Fruit fly (Drosophila melanogaster) whole organism, embryonic: ENCODE data around the gene CG15382.

Experiments used
- Atf-2 ChIP-seq: fragments of 200-800 bp; sonication (Bioruptor generic); optimal IDR thresholded peaks from 2 replicates; lab custom pipeline; 2016; ENCODE audit warnings: missing biosample characterization, missing genetic modification characterization
- CG10147 ChIP-seq: fragments of 200-800 bp; sonication (Bioruptor generic); optimal IDR thresholded peaks from 2 replicates; lab custom pipeline; 2019; ENCODE audit warnings: missing biosample characterization, mild to moderate bottlenecking, missing genetic modification characterization, moderate library complexity
- CG10274 ChIP-seq: fragments of 200-800 bp; sonication (Bioruptor generic); optimal IDR thresholded peaks from 3 replicates; lab custom pipeline; 2017; ENCODE audit warnings: missing biosample characterization, mild to moderate bottlenecking, missing genetic modification characterization
- CG10431 ChIP-seq: fragments of 200-800 bp; sonication (Bioruptor generic); optimal IDR thresholded peaks from 3 replicates; lab custom pipeline; 2018; ENCODE audit warnings: missing biosample characterization, mild to moderate bottlenecking, missing genetic modification characterization
- CG11093 ChIP-seq: fragments of 200-800 bp; sonication (Bioruptor generic); IDR thresholded peaks from 3 replicates; pipeline ENCODE4 v1.3.6; 2022; ENCODE audit warnings: missing biosample characterization, missing genetic modification characterization
- CG1233 ChIP-seq: fragments of 200-800 bp; sonication (Bioruptor generic); optimal IDR thresholded peaks from 4 replicates; lab custom pipeline; 2018; ENCODE audit warnings: missing biosample characterization, mild to moderate bottlenecking, missing genetic modification characterization
- CG13287 ChIP-seq: fragments of 200-800 bp; sonication (Bioruptor generic); IDR thresholded peaks from 2 replicates; pipeline ENCODE4 v1.3.6; 2022; ENCODE audit warnings: missing biosample characterization, missing genetic modification characterization; ENCODE audit not compliant: partially characterized antibody
- CG13775 ChIP-seq: fragments of 200-800 bp; sonication (Bioruptor generic); optimal IDR thresholded peaks from 3 replicates; lab custom pipeline; 2017; ENCODE audit warnings: missing biosample characterization, mild to moderate bottlenecking, missing genetic modification characterization
- CG14965 ChIP-seq: fragments of 200-800 bp; sonication (Bioruptor generic); optimal IDR thresholded peaks from 2 replicates; lab custom pipeline; 2016; ENCODE audit warnings: missing biosample characterization, missing genetic modification characterization, borderline replicate concordance
- CG16813 ChIP-seq: fragments of 200-800 bp; sonication (Bioruptor generic); IDR thresholded peaks from 3 replicates; pipeline ENCODE4 v1.3.6; 2022; ENCODE audit warnings: missing biosample characterization, missing genetic modification characterization; ENCODE audit not compliant: partially characterized antibody
- CG2678 ChIP-seq: fragments of 200-800 bp; sonication (Bioruptor generic); optimal IDR thresholded peaks from 3 replicates; lab custom pipeline; 2019; ENCODE audit warnings: missing biosample characterization, mild to moderate bottlenecking, missing genetic modification characterization, moderate library complexity
- CG3065 ChIP-seq: fragments of 200-800 bp; sonication (Bioruptor generic); optimal IDR thresholded peaks from 2 replicates; lab custom pipeline; 2016; ENCODE audit warnings: missing biosample characterization, missing genetic modification characterization
- CG33557 ChIP-seq: fragments of 200-800 bp; sonication (Bioruptor generic); optimal IDR thresholded peaks from 2 replicates; lab custom pipeline; 2019; ENCODE audit warnings: missing biosample characterization, mild to moderate bottlenecking, missing genetic modification characterization, moderate library complexity
- CG4360 ChIP-seq: fragments of 200-800 bp; sonication (Bioruptor generic); IDR thresholded peaks from 2 replicates; pipeline ENCODE4 v1.3.6; 2022; ENCODE audit warnings: missing biosample characterization, missing genetic modification characterization
- CG4854 ChIP-seq: fragments of 200-800 bp; sonication (Bioruptor generic); optimal IDR thresholded peaks from 2 replicates; lab custom pipeline; 2016; ENCODE audit warnings: missing biosample characterization, missing genetic modification characterization, inconsistent platforms
- CG6175 ChIP-seq: fragments of 200-800 bp; sonication (Bioruptor generic); IDR thresholded peaks from 3 replicates; pipeline ENCODE4 v1.3.6; 2022; ENCODE audit warnings: missing biosample characterization, missing genetic modification characterization
- CG7372 ChIP-seq: fragments of 200-800 bp; sonication (Bioruptor generic); IDR thresholded peaks from 2 replicates; pipeline ENCODE4 v1.3.6; 2022; ENCODE audit warnings: missing biosample characterization, missing genetic modification characterization
- CG8478 ChIP-seq: fragments of >200 bp; optimal IDR thresholded peaks from 2 replicates; lab custom pipeline; 2018
- CG9437 ChIP-seq: fragments of 200-800 bp; sonication (Bioruptor generic); optimal IDR thresholded peaks from 2 replicates; lab custom pipeline; 2018; ENCODE audit warnings: missing biosample characterization, mild to moderate bottlenecking, missing genetic modification characterization
- CG9727 ChIP-seq: fragments of 200-800 bp; sonication (Bioruptor generic); optimal IDR thresholded peaks from 3 replicates; lab custom pipeline; 2017; ENCODE audit warnings: missing biosample characterization, mild to moderate bottlenecking, missing genetic modification characterization
- CG9797 ChIP-seq: fragments of 200-800 bp; sonication (Bioruptor generic); optimal IDR thresholded peaks from 3 replicates; lab custom pipeline; 2018; ENCODE audit warnings: missing biosample characterization, mild to moderate bottlenecking, missing genetic modification characterization
- CG9876 ChIP-seq: fragments of 200-800 bp; sonication (Bioruptor generic); optimal IDR thresholded peaks from 2 replicates; lab custom pipeline; 2016; ENCODE audit warnings: missing biosample characterization, missing genetic modification characterization
- CG9932 ChIP-seq: fragments of 200-800 bp; sonication (Bioruptor generic); IDR thresholded peaks from 2 replicates; pipeline ENCODE4 v1.3.6; 2022; ENCODE audit warnings: missing biosample characterization, missing genetic modification characterization
- Chrac-16 ChIP-seq: fragments of 200-800 bp; sonication (Bioruptor generic); optimal IDR thresholded peaks from 3 replicates; lab custom pipeline; 2016; ENCODE audit warnings: missing biosample characterization, missing genetic modification characterization
- Dip3 ChIP-seq: fragments of 200-800 bp; sonication (Bioruptor generic); optimal IDR thresholded peaks from 3 replicates; lab custom pipeline; 2016; ENCODE audit warnings: missing biosample characterization, missing genetic modification characterization
- Doc2 ChIP-seq: fragments of 200-800 bp; sonication (Bioruptor generic); IDR thresholded peaks from 2 replicates; pipeline ENCODE4 v1.3.6; 2022; ENCODE audit warnings: missing biosample characterization, missing genetic modification characterization
- Fer1 ChIP-seq: fragments of 200-800 bp; sonication (Bioruptor generic); optimal IDR thresholded peaks from 2 replicates; lab custom pipeline; 2017; ENCODE audit warnings: missing biosample characterization, mild to moderate bottlenecking, missing genetic modification characterization
- Hsf ChIP-seq: fragments of 200-800 bp; sonication (Bioruptor generic); optimal IDR thresholded peaks from 3 replicates; lab custom pipeline; 2016; ENCODE audit warnings: missing biosample characterization, missing genetic modification characterization
- Jarid2 ChIP-seq: fragments of 200-800 bp; sonication (Bioruptor generic); optimal IDR thresholded peaks from 3 replicates; lab custom pipeline; 2017; ENCODE audit warnings: mild to moderate bottlenecking, missing biosample characterization, missing genetic modification reagents, missing genetic modification characterization
- Mad ChIP-seq: fragments of 200-800 bp; sonication (Bioruptor generic); optimal IDR thresholded peaks from 2 replicates; lab custom pipeline; 2016; ENCODE audit warnings: missing biosample characterization, missing genetic modification characterization
- Med ChIP-seq: fragments of 200-800 bp; sonication (Bioruptor generic); peaks from one replicate; lab custom pipeline; 2016; ENCODE audit warnings: missing biosample characterization, missing genetic modification characterization, mild to moderate bottlenecking, inconsistent platforms, moderate library complexity
- Mrtf ChIP-seq: fragments of 200-800 bp; sonication (Bioruptor generic); IDR thresholded peaks from 3 replicates; pipeline ENCODE4 v1.3.6; 2022; ENCODE audit warnings: missing biosample characterization, missing genetic modification characterization
- Myb ChIP-seq: fragments of 200-800 bp; sonication (Bioruptor generic); optimal IDR thresholded peaks from 2 replicates; lab custom pipeline; 2016; ENCODE audit warnings: missing biosample characterization, missing genetic modification characterization
- Ssrp ChIP-seq: fragments of 200-800 bp; sonication (Bioruptor generic); optimal IDR thresholded peaks from 2 replicates; lab custom pipeline; 2018; ENCODE audit warnings: missing biosample characterization, mild to moderate bottlenecking, missing genetic modification characterization, moderate library complexity
- Xbp1 ChIP-seq: fragments of 200-800 bp; sonication (Bioruptor generic); optimal IDR thresholded peaks from 3 replicates; lab custom pipeline; 2016; ENCODE audit warnings: missing biosample characterization, mild to moderate bottlenecking, missing genetic modification characterization
- ab ChIP-seq: fragments of 200-800 bp; sonication (Bioruptor generic); optimal IDR thresholded peaks from 2 replicates; lab custom pipeline; 2016; ENCODE audit warnings: missing biosample characterization, missing genetic modification characterization
- ind ChIP-seq: fragments of 200-800 bp; sonication (Bioruptor generic); optimal IDR thresholded peaks from 3 replicates; lab custom pipeline; 2016; ENCODE audit warnings: missing biosample characterization, missing genetic modification characterization
- insv ChIP-seq, 2 experiments: fragments of 200-800 bp; sonication (Bioruptor generic); optimal IDR thresholded peaks; 3 replicates each; lab custom pipeline; 2016 to 2018; ENCODE audit warnings: missing biosample characterization in 2 of 2, missing genetic modification characterization in 2 of 2
- lilli ChIP-seq: fragments of 200-800 bp; sonication (Bioruptor generic); optimal IDR thresholded peaks from 3 replicates; lab custom pipeline; 2016; ENCODE audit warnings: missing biosample characterization, missing genetic modification characterization
- lmd ChIP-seq: fragments of 200-800 bp; sonication (Bioruptor generic); IDR thresholded peaks from 2 replicates; pipeline ENCODE4 v1.3.6; 2022; ENCODE audit warnings: missing biosample characterization, missing genetic modification characterization
- lov ChIP-seq, 2 experiments: fragments of 200-800 bp in 1 of 2; fragments of >200 bp in 1 of 2; sonication (Bioruptor generic) in 1 of 2; IDR thresholded peaks in 1 of 2; optimal IDR thresholded peaks in 1 of 2; 2 replicates in 1 of 2; 3 replicates in 1 of 2; pipeline versions ENCODE4 v1.3.6 to Lab custom; 2017 to 2022; ENCODE audit warnings: missing biosample characterization in 1 of 2, missing genetic modification characterization in 1 of 2
- mld ChIP-seq: fragments of 200-800 bp; sonication (Bioruptor generic); IDR thresholded peaks from 3 replicates; pipeline ENCODE4 v1.3.6; 2022; ENCODE audit warnings: missing biosample characterization, missing genetic modification characterization; ENCODE audit not compliant: partially characterized antibody
- oc ChIP-seq: fragments of 200-800 bp; sonication (Bioruptor generic); optimal IDR thresholded peaks from 2 replicates; lab custom pipeline; 2018; ENCODE audit warnings: missing biosample characterization, mild to moderate bottlenecking, missing genetic modification characterization, moderate library complexity
- sima ChIP-seq: fragments of 200-800 bp; sonication (Bioruptor generic); optimal IDR thresholded peaks from 2 replicates; lab custom pipeline; 2016; ENCODE audit warnings: missing biosample characterization, missing genetic modification characterization
- slp2 ChIP-seq: fragments of 200-800 bp; sonication (Bioruptor generic); optimal IDR thresholded peaks from 2 replicates; lab custom pipeline; 2016; ENCODE audit warnings: missing biosample characterization, missing genetic modification characterization
- so ChIP-seq: fragments of 200-800 bp; sonication (Bioruptor generic); IDR thresholded peaks from 3 replicates; pipeline ENCODE4 v1.3.6; 2022; ENCODE audit warnings: missing biosample characterization, missing genetic modification characterization
- tgo ChIP-seq: fragments of 200-800 bp; sonication (Bioruptor generic); IDR thresholded peaks from 3 replicates; pipeline ENCODE4 v1.3.6; 2022; ENCODE audit warnings: missing biosample characterization, missing genetic modification characterization
- tll ChIP-seq, 2 experiments: fragments of 200-800 bp in 1 of 2; fragments of >200 bp in 1 of 2; sonication (Bioruptor generic) in 1 of 2; optimal IDR thresholded peaks; 2 replicates each; lab custom pipeline; 2017 to 2019; ENCODE audit warnings: missing biosample characterization in 2 of 2, missing genetic modification characterization in 2 of 2, mild to moderate bottlenecking in 1 of 2, moderate library complexity in 1 of 2
- wek ChIP-seq: fragments of 200-800 bp; sonication (Bioruptor generic); optimal IDR thresholded peaks from 3 replicates; lab custom pipeline; 2018; ENCODE audit warnings: missing biosample characterization, mild to moderate bottlenecking, missing genetic modification characterization, moderate library complexity
- wor ChIP-seq: fragments of 200-800 bp; sonication (Bioruptor generic); IDR thresholded peaks from 2 replicates; pipeline ENCODE4 v1.3.6; 2022; ENCODE audit warnings: missing biosample characterization, missing genetic modification characterization

Gene CG15382

DNA sequence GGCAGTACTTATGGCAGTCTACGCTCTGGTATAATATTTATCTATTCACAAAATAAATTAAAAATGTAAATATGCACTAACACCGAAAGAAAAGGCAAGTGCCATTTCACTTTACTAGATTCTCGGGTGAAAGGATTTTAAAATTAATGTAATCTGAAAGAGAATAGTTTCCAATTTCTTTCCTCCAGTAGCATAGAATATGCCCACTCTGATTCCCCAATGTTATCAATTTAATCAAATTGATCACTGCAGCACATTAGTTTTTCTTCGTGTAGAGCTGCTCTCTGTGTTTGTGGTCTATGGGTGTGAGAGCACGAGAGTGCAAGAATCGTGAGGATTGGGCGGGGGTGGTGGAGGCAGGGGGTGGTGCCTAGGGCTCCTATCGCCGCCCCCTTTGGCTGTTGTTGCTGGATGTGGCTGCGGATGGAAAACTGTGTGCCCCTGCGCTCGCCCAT is 45.6 kb downstream of the CG15382 start (continued):
- TF ChIP-seq Doc2 (GFP tag; lab: Robert Waterston, UW): no peak
- TF ChIP-seq Mad (GFP tag; lab: Kevin White, UChicago): peak; percentile 42
- TF ChIP-seq CG3065 (GFP tag; lab: Kevin White, UChicago): peak; percentile 61
- TF ChIP-seq CG1233 (GFP tag; lab: Kevin White, UChicago): peak; percentile 81
- TF ChIP-seq CG4854 (GFP tag; lab: Kevin White, UChicago): peak; percentile 47
- TF ChIP-seq CG10431 (GFP tag; lab: Kevin White, UChicago): peak; percentile 88
- TF ChIP-seq CG9797: peak; percentile 8
- TF ChIP-seq lmd (GFP tag; lab: Robert Waterston, UW): peak; percentile 68; the same call in 1 of the 2 replicates
- TF ChIP-seq lov (optimal IDR thresholded peaks at IDR 0.05; lab: Kevin White, UChicago): no peak
- peak; percentile 72; the same call in 1 of the 3 replicates for TF ChIP-seq lov (GFP tag; IDR thresholded peaks at IDR 0.05; lab: Robert Waterston, UW)
- peak; percentile 88 for TF ChIP-seq oc (tag; lab: Kevin White, UChicago)
- no peak for TF ChIP-seq CG9932 (GFP tag; lab: Robert Waterston, UW)
- TF ChIP-seq Jarid2 (GFP tag; lab: Kevin White, UChicago): peak; percentile 65
- TF ChIP-seq Xbp1 (GFP tag; lab: Kevin White, UChicago): peak; percentile 79
- no peak for TF ChIP-seq Dip3
- TF ChIP-seq CG9437: peak; percentile 70
- TF ChIP-seq Ssrp (tag; lab: Kevin White, UChicago): peak; percentile 88
- TF ChIP-seq CG4360: no peak
- peak; percentile 64 for TF ChIP-seq Atf-2
- peak; percentile 54 for TF ChIP-seq lilli
- TF ChIP-seq CG13775 (GFP tag; lab: Kevin White, UChicago): peak; percentile 81
- no peak for TF ChIP-seq mld
- peak in 1 of 2 experiments; percentile 5 for TF ChIP-seq tll (GFP tag; optimal IDR thresholded peaks at IDR 0.05; lab: Kevin White, UChicago)
- peak; percentile 78 for TF ChIP-seq Chrac-16 (GFP tag; lab: Kevin White, UChicago)
- peak; percentile 61; the same call in 2 of the 3 replicates for TF ChIP-seq tgo (GFP tag; lab: Robert Waterston, UW)
- TF ChIP-seq CG16813 (GFP tag; lab: Robert Waterston, UW): no peak
- peak; percentile 69 for TF ChIP-seq ind (GFP tag; lab: Kevin White, UChicago)
- TF ChIP-seq Myb (GFP tag; lab: Kevin White, UChicago): peak; percentile 18
- TF ChIP-seq wor (GFP tag; lab: Robert Waterston, UW): peak; percentile 71
- no peak for TF ChIP-seq CG6175
- TF ChIP-seq CG10147 (GFP tag; lab: Kevin White, UChicago): peak; percentile 35
- peak; percentile 53 for TF ChIP-seq Fer1
- no peak for TF ChIP-seq CG13287 (GFP tag; lab: Robert Waterston, UW)
- peak; percentile 70; the same call in 2 of the 3 replicates for TF ChIP-seq so
- peak; percentile 81 for TF ChIP-seq slp2 (GFP tag; lab: Kevin White, UChicago)
- TF ChIP-seq CG33557 (GFP tag; lab: Kevin White, UChicago): peak; percentile 96
- TF ChIP-seq CG8478 (lab: Kevin White, UChicago): no peak
- peak; percentile 46 for TF ChIP-seq CG10274 (GFP tag; lab: Kevin White, UChicago)
- TF ChIP-seq CG14965 (GFP tag; lab: Kevin White, UChicago): peak; percentile 11
- TF ChIP-seq ab (GFP tag; lab: Kevin White, UChicago): peak; percentile 57
- TF ChIP-seq CG7372 (GFP tag; lab: Robert Waterston, UW): peak; percentile 28; the same call in 1 of the 2 replicates
- TF ChIP-seq CG9727 (GFP tag; lab: Kevin White, UChicago): peak; percentile 90
- TF ChIP-seq wek: peak; percentile 66
- TF ChIP-seq Hsf (GFP tag; lab: Kevin White, UChicago): peak; percentile 85
- peak; percentile 88 for TF ChIP-seq CG2678 (tag; lab: Kevin White, UChicago)
- peak; percentile 48; the same call in 2 of the 3 replicates for TF ChIP-seq Mrtf (GFP tag; lab: Robert Waterston, UW)
- peak; percentile 58; the same call in 1 of the 3 replicates for TF ChIP-seq CG11093 (GFP tag; lab: Robert Waterston, UW)
- no peak for TF ChIP-seq insv (GFP tag; optimal IDR thresholded peaks at IDR 0.05; lab: Kevin White, UChicago)
- peak; percentile 91 for TF ChIP-seq Med (GFP tag; lab: Kevin White, UChicago)
- peak; percentile 10 for TF ChIP-seq CG9876 (GFP tag; lab: Kevin White, UChicago)
- no peak for TF ChIP-seq sima (GFP tag; lab: Kevin White, UChicago)
